Fruit fly (Drosophila melanogaster) whole organism, embryonic: ENCODE results near the gene CG12818.

ENCODE experiments used
- Antp ChIP-seq: fragments of 200-800 bp; sonication (Bioruptor generic); optimal IDR thresholded peaks from 3 replicates; lab custom pipeline; 2016; ENCODE audit warnings: missing biosample characterization, missing genetic modification characterization
- Atf3 ChIP-seq: fragments of 200-800 bp; sonication (Bioruptor generic); optimal IDR thresholded peaks from 3 replicates; lab custom pipeline; 2016; ENCODE audit warnings: missing biosample characterization, missing genetic modification characterization
- Bgb ChIP-seq: fragments of 200-800 bp; sonication (Bioruptor generic); IDR thresholded peaks from 2 replicates; pipeline ENCODE4 v1.3.6; 2022; ENCODE audit warnings: missing biosample characterization, missing genetic modification characterization; ENCODE audit not compliant: partially characterized antibody
- Blimp-1 ChIP-seq: fragments of 200-800 bp; sonication (Bioruptor generic); optimal IDR thresholded peaks from 3 replicates; lab custom pipeline; 2018; ENCODE audit warnings: missing biosample characterization, missing genetic modification characterization, mild to moderate bottlenecking, moderate library complexity, missing genetic modification reagents
- CG11398 ChIP-seq: fragments of 200-800 bp; sonication (Bioruptor generic); optimal IDR thresholded peaks from 2 replicates; lab custom pipeline; 2016; ENCODE audit warnings: missing biosample characterization, missing genetic modification characterization
- CG11695 ChIP-seq: fragments of 200-800 bp; sonication (Bioruptor generic); IDR thresholded peaks from 3 replicates; pipeline ENCODE4 v1.3.6; 2022; ENCODE audit warnings: missing biosample characterization, missing genetic modification characterization
- CG13287 ChIP-seq: fragments of 200-800 bp; sonication (Bioruptor generic); IDR thresholded peaks from 2 replicates; pipeline ENCODE4 v1.3.6; 2022; ENCODE audit warnings: missing biosample characterization, missing genetic modification characterization; ENCODE audit not compliant: partially characterized antibody
- CG13296 ChIP-seq: fragments of 200-800 bp; sonication (Bioruptor generic); optimal IDR thresholded peaks from 3 replicates; lab custom pipeline; 2018; ENCODE audit warnings: missing biosample characterization, mild to moderate bottlenecking, missing genetic modification characterization
- CG1529 ChIP-seq: fragments of 200-800 bp; sonication (Bioruptor generic); optimal IDR thresholded peaks from 3 replicates; lab custom pipeline; 2018; ENCODE audit warnings: missing biosample characterization, missing genetic modification characterization
- CG16863 ChIP-seq: fragments of 200-800 bp; sonication (Bioruptor generic); optimal IDR thresholded peaks from 3 replicates; lab custom pipeline; 2016; ENCODE audit warnings: missing biosample characterization, missing genetic modification characterization
- CG2199 ChIP-seq: fragments of 200-800 bp; sonication (Bioruptor generic); IDR thresholded peaks from 3 replicates; pipeline ENCODE4 v1.3.6; 2022; ENCODE audit warnings: missing biosample characterization, missing genetic modification characterization
- CG4328 ChIP-seq: fragments of 200-800 bp; sonication (Bioruptor generic); optimal IDR thresholded peaks from 3 replicates; lab custom pipeline; 2017; ENCODE audit warnings: missing biosample characterization, missing genetic modification reagents, missing genetic modification characterization
- CG43689 ChIP-seq: fragments of 200-800 bp; sonication (Bioruptor generic); IDR thresholded peaks from 2 replicates; pipeline ENCODE4 v1.3.6; 2022; ENCODE audit warnings: missing biosample characterization, missing genetic modification characterization
- CG6272 ChIP-seq: fragments of 200-800 bp; sonication (Bioruptor generic); IDR thresholded peaks from 2 replicates; pipeline ENCODE4 v1.3.6; 2022; ENCODE audit warnings: missing biosample characterization, missing genetic modification characterization
- CG7987 ChIP-seq: fragments of 200-800 bp; sonication (Bioruptor generic); optimal IDR thresholded peaks from 2 replicates; lab custom pipeline; 2018; ENCODE audit warnings: missing biosample characterization, mild to moderate bottlenecking, missing genetic modification characterization, moderate library complexity
- CG8089 ChIP-seq: fragments of 200-800 bp; sonication (Bioruptor generic); optimal IDR thresholded peaks from 3 replicates; lab custom pipeline; 2016; ENCODE audit warnings: missing biosample characterization, missing genetic modification characterization
- CG8359 ChIP-seq: fragments of 200-800 bp; sonication (Bioruptor generic); optimal IDR thresholded peaks from 2 replicates; lab custom pipeline; 2017; ENCODE audit warnings: missing biosample characterization, mild to moderate bottlenecking, missing genetic modification characterization, borderline replicate concordance
- CG8944 ChIP-seq: fragments of 200-800 bp; sonication (Bioruptor generic); optimal IDR thresholded peaks from 3 replicates; lab custom pipeline; 2016; ENCODE audit warnings: missing biosample characterization, missing genetic modification characterization
- CG9609 ChIP-seq: fragments of 200-800 bp; sonication (Bioruptor generic); optimal IDR thresholded peaks from 3 replicates; lab custom pipeline; 2016; ENCODE audit warnings: missing biosample characterization, missing genetic modification characterization
- CkIIα-i1 ChIP-seq: fragments of 200-800 bp; sonication (Bioruptor generic); IDR thresholded peaks from 2 replicates; pipeline ENCODE4 v1.3.6; 2022; ENCODE audit warnings: missing biosample characterization, missing genetic modification characterization
- D19A ChIP-seq: fragments of 200-800 bp; optimal IDR thresholded peaks from 3 replicates; lab custom pipeline; 2019; ENCODE audit warnings: missing biosample characterization, mild to moderate bottlenecking, missing genetic modification characterization, moderate library complexity
- HLH3B ChIP-seq: fragments of 200-800 bp; sonication (Bioruptor generic); IDR thresholded peaks from 2 replicates; pipeline ENCODE4 v1.3.6; 2022; ENCODE audit warnings: missing biosample characterization, missing genetic modification characterization
- HLH54F ChIP-seq: fragments of 200-800 bp; sonication (Bioruptor generic); optimal IDR thresholded peaks from 3 replicates; lab custom pipeline; 2016; ENCODE audit warnings: missing biosample characterization, missing genetic modification characterization
- Hand ChIP-seq: fragments of 200-800 bp; sonication (Bioruptor generic); optimal IDR thresholded peaks from 2 replicates; lab custom pipeline; 2017; ENCODE audit warnings: mild to moderate bottlenecking, missing biosample characterization, missing genetic modification reagents, missing genetic modification characterization
- MESR4 ChIP-seq: fragments of 200-800 bp; sonication (Bioruptor generic); optimal IDR thresholded peaks from 2 replicates; lab custom pipeline; 2018; ENCODE audit warnings: missing biosample characterization, mild to moderate bottlenecking, missing genetic modification characterization, moderate library complexity
- Myb ChIP-seq: fragments of 200-800 bp; sonication (Bioruptor generic); optimal IDR thresholded peaks from 2 replicates; lab custom pipeline; 2016; ENCODE audit warnings: missing biosample characterization, missing genetic modification characterization
- Sox100B ChIP-seq: fragments of 200-800 bp; sonication (Bioruptor generic); optimal IDR thresholded peaks from 3 replicates; lab custom pipeline; 2018; ENCODE audit warnings: missing biosample characterization, mild to moderate bottlenecking, missing genetic modification characterization
- Trl ChIP-seq, 3 experiments: fragments of >200 bp in 2 of 3; fragments of 200-800 bp in 1 of 3; sonication (Bioruptor generic) in 1 of 3; optimal IDR thresholded peaks; 2 replicates in 1 of 3; 3 replicates in 2 of 3; lab custom pipeline; 2016 to 2017; ENCODE audit warnings: missing biosample characterization in 1 of 3, missing genetic modification characterization in 1 of 3
- Vsx1 ChIP-seq: fragments of 200-800 bp; sonication (Bioruptor generic); optimal IDR thresholded peaks from 2 replicates; lab custom pipeline; 2017; ENCODE audit warnings: missing biosample characterization, mild to moderate bottlenecking, missing genetic modification characterization, missing genetic modification reagents
- ac ChIP-seq: fragments of 200-800 bp; sonication (Bioruptor generic); optimal IDR thresholded peaks from 3 replicates; lab custom pipeline; 2017; ENCODE audit warnings: missing biosample characterization, mild to moderate bottlenecking, missing genetic modification characterization
- amos ChIP-seq: fragments of 200-800 bp; sonication (Bioruptor generic); IDR thresholded peaks from 2 replicates; pipeline ENCODE4 v1.3.6; 2022; ENCODE audit warnings: missing biosample characterization, missing genetic modification characterization; ENCODE audit not compliant: partially characterized antibody
- ash1 ChIP-seq: fragments of 200-800 bp; sonication (Bioruptor generic); optimal IDR thresholded peaks from 2 replicates; lab custom pipeline; 2018; ENCODE audit warnings: missing biosample characterization, mild to moderate bottlenecking, missing genetic modification characterization
- bigmax ChIP-seq: fragments of 200-800 bp; sonication (Bioruptor generic); optimal IDR thresholded peaks from 2 replicates; lab custom pipeline; 2018; ENCODE audit warnings: missing biosample characterization, mild to moderate bottlenecking, missing genetic modification characterization
- chif ChIP-seq, 2 experiments: fragments of 200-800 bp; sonication (Bioruptor generic); optimal IDR thresholded peaks; 3 replicates each; lab custom pipeline; 2016; ENCODE audit warnings: missing biosample characterization in 2 of 2, missing genetic modification characterization in 2 of 2
- dati ChIP-seq: fragments of 200-800 bp; sonication (Bioruptor generic); IDR thresholded peaks from 2 replicates; pipeline ENCODE4 v1.3.6; 2022; ENCODE audit warnings: missing biosample characterization, missing genetic modification characterization
- fu2 ChIP-seq: fragments of 200-800 bp; sonication (Bioruptor generic); optimal IDR thresholded peaks from 2 replicates; lab custom pipeline; 2016; ENCODE audit warnings: missing biosample characterization, missing genetic modification characterization
- hbn ChIP-seq: fragments of 200-800 bp; sonication (Bioruptor generic); IDR thresholded peaks from 2 replicates; pipeline ENCODE4 v1.3.6; 2022; ENCODE audit warnings: missing biosample characterization, missing genetic modification characterization; ENCODE audit not compliant: partially characterized antibody
- insv ChIP-seq, 2 experiments: fragments of 200-800 bp; sonication (Bioruptor generic); optimal IDR thresholded peaks; 3 replicates each; lab custom pipeline; 2016 to 2018; ENCODE audit warnings: missing biosample characterization in 2 of 2, missing genetic modification characterization in 2 of 2
- jumu ChIP-seq: fragments of 200-800 bp; sonication (Bioruptor generic); optimal IDR thresholded peaks from 3 replicates; lab custom pipeline; 2016; ENCODE audit warnings: missing biosample characterization, missing genetic modification characterization
- mam ChIP-seq: fragments of 200-800 bp; sonication (Bioruptor generic); optimal IDR thresholded peaks from 3 replicates; lab custom pipeline; 2016; ENCODE audit warnings: missing biosample characterization, missing genetic modification characterization
- nmo ChIP-seq: fragments of 200-800 bp; sonication (Bioruptor generic); optimal IDR thresholded peaks from 2 replicates; lab custom pipeline; 2018; ENCODE audit warnings: missing biosample characterization, mild to moderate bottlenecking, missing genetic modification characterization, moderate library complexity
- odd ChIP-seq: fragments of 200-800 bp; sonication (Bioruptor generic); optimal IDR thresholded peaks from 2 replicates; lab custom pipeline; 2017; ENCODE audit warnings: missing biosample characterization, mild to moderate bottlenecking, missing genetic modification characterization
- pnt ChIP-seq: fragments of 200-800 bp; sonication (Bioruptor generic); optimal IDR thresholded peaks from 3 replicates; lab custom pipeline; 2016; ENCODE audit warnings: missing biosample characterization, missing genetic modification characterization
- salm ChIP-seq: fragments of 200-800 bp; sonication (Bioruptor generic); optimal IDR thresholded peaks from 2 replicates; lab custom pipeline; 2018; ENCODE audit warnings: missing biosample characterization, mild to moderate bottlenecking, missing genetic modification characterization
- slp2 ChIP-seq: fragments of 200-800 bp; sonication (Bioruptor generic); optimal IDR thresholded peaks from 2 replicates; lab custom pipeline; 2016; ENCODE audit warnings: missing biosample characterization, missing genetic modification characterization
- tgo ChIP-seq: fragments of 200-800 bp; sonication (Bioruptor generic); IDR thresholded peaks from 3 replicates; pipeline ENCODE4 v1.3.6; 2022; ENCODE audit warnings: missing biosample characterization, missing genetic modification characterization
- tin ChIP-seq: fragments of 200-800 bp; sonication (Bioruptor generic); optimal IDR thresholded peaks from 3 replicates; lab custom pipeline; 2016; ENCODE audit warnings: missing biosample characterization, missing genetic modification characterization
- tll ChIP-seq, 2 experiments: fragments of 200-800 bp in 1 of 2; fragments of >200 bp in 1 of 2; sonication (Bioruptor generic) in 1 of 2; optimal IDR thresholded peaks; 2 replicates each; lab custom pipeline; 2017 to 2019; ENCODE audit warnings: missing biosample characterization in 2 of 2, missing genetic modification characterization in 2 of 2, mild to moderate bottlenecking in 1 of 2, moderate library complexity in 1 of 2

Gene CG12818

DNA sequence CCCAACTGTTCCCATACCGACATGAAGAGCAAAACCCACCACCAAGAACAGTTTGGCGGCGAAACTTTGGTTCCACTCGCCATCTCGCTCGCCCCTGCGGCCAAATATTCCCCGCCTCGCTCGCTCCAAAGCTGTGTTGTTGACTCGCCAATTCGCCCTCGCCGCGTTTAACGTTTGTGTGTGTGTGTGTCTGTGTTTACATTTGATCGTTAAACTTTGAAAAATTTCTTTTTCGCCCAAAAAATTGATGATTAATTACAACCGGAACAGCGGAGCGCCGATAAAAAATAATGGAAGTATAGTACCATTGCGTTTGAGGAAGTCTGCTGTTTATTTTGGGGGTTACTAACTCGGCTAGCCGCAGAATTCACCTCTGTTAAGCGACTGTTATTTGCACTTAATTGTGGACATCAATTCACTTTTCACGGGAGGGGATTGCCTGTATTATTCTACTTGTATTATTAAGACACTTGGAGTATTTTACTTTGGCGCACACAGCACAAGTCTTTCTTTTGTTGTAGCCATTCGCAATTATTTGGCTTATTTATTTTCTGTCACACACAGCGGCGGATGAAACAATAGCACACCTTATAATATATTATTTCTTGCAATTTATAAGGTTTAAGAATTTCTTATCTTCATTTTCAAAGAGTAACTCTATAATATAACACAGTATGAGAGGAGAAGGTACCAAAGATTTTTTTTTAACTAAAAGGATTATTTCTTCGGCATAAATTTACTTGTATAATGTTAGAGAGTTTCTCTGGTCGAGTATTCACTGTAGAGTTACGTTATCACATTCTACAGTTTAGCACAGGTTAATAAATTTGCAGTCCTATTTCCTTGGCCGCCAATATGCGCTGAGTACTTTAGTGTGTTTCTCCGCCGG lies 19.6 kb downstream of the CG12818 start (continued):
- peak; percentile 79 for TF ChIP-seq Sox100B (GFP tag; lab: Kevin White, UChicago)
- peak; percentile 30 for TF ChIP-seq CG1529 (GFP tag; lab: Kevin White, UChicago)
- TF ChIP-seq ac (GFP tag; lab: Kevin White, UChicago), result peak; percentile 7
- TF ChIP-seq CG9609 (GFP tag; lab: Kevin White, UChicago), result peak; percentile 57
- peak; percentile 13 for TF ChIP-seq slp2 (GFP tag; lab: Kevin White, UChicago)
- TF ChIP-seq CG8944, result peak; percentile 44
- no peak for TF ChIP-seq MESR4 (GFP tag; lab: Kevin White, UChicago)
- TF ChIP-seq tgo (GFP tag; lab: Robert Waterston, UW), result no peak
- no peak for TF ChIP-seq Bgb (GFP tag; lab: Robert Waterston, UW)
- TF ChIP-seq fu2 (GFP tag; lab: Kevin White, UChicago), result peak; percentile 76
- TF ChIP-seq jumu, result peak; percentile 64
- TF ChIP-seq nmo (GFP tag; lab: Kevin White, UChicago), result peak; percentile 85
- peak in 1 of 2 experiments; percentile 23 for TF ChIP-seq insv (GFP tag; optimal IDR thresholded peaks at IDR 0.05; lab: Kevin White, UChicago)
- no peak for TF ChIP-seq CkIIα-i1 (GFP tag; lab: Robert Waterston, UW)
- no peak for TF ChIP-seq Trl (optimal IDR thresholded peaks at IDR 0.05; lab: Kevin White, UChicago)
- TF ChIP-seq Trl (GFP tag; optimal IDR thresholded peaks at IDR 0.05; lab: Kevin White, UChicago), result peak; percentile 46
- TF ChIP-seq Antp (GFP tag; lab: Kevin White, UChicago), result peak; percentile 54
- TF ChIP-seq bigmax (GFP tag; lab: Kevin White, UChicago), result no peak
- peak; percentile 32 for TF ChIP-seq salm (tag; lab: Kevin White, UChicago)
- TF ChIP-seq hbn (GFP tag; lab: Robert Waterston, UW), result no peak
- TF ChIP-seq Atf3, result no peak
- TF ChIP-seq mam (GFP tag; lab: Kevin White, UChicago), result peak; percentile 82
- TF ChIP-seq tll (GFP tag; optimal IDR thresholded peaks at IDR 0.05; lab: Kevin White, UChicago), result no peak
- TF ChIP-seq CG7987 (GFP tag; lab: Kevin White, UChicago), result peak; percentile 71
- TF ChIP-seq CG4328, result peak; percentile 68
- TF ChIP-seq chif (GFP tag; optimal IDR thresholded peaks at IDR 0.05; lab: Kevin White, UChicago), result peak; percentile 12 to 49
- peak; percentile 55 for TF ChIP-seq Blimp-1
- peak; percentile 53 for TF ChIP-seq CG16863 (GFP tag; lab: Kevin White, UChicago)
- TF ChIP-seq CG8089 (GFP tag; lab: Kevin White, UChicago), result peak; percentile 28
- no peak for TF ChIP-seq CG13287 (GFP tag; lab: Robert Waterston, UW)
- TF ChIP-seq CG8359 (GFP tag; lab: Kevin White, UChicago), result peak; percentile 6
- TF ChIP-seq pnt (GFP tag; lab: Kevin White, UChicago), result peak; percentile 63
- peak; percentile 58 for TF ChIP-seq tin (GFP tag; lab: Kevin White, UChicago)
- TF ChIP-seq CG2199 (GFP tag; lab: Robert Waterston, UW), result no peak
- TF ChIP-seq HLH54F, result peak; percentile 82
- TF ChIP-seq ash1, result no peak
- TF ChIP-seq dati (GFP tag; lab: Robert Waterston, UW), result no peak
- TF ChIP-seq Hand, result peak; percentile 85
- peak; percentile 71 for TF ChIP-seq D19A (tag; lab: Kevin White, UChicago)
- no peak for TF ChIP-seq amos (GFP tag; lab: Robert Waterston, UW)
- TF ChIP-seq CG11695, result no peak
- TF ChIP-seq CG13296 (GFP tag; lab: Kevin White, UChicago), result peak; percentile 81
- TF ChIP-seq Vsx1, result peak; percentile 79
- no peak for TF ChIP-seq CG43689
- no peak for TF ChIP-seq HLH3B (GFP tag; lab: Robert Waterston, UW)
- peak; percentile 81 for TF ChIP-seq odd (GFP tag; lab: Kevin White, UChicago)
- TF ChIP-seq Myb (GFP tag; lab: Kevin White, UChicago), result peak; percentile 92
- TF ChIP-seq CG6272 (GFP tag; lab: Robert Waterston, UW), result peak; percentile 37; the same call in 1 of the 2 replicates
- peak; percentile 70 for TF ChIP-seq CG11398 (GFP tag; lab: Kevin White, UChicago)
